Worm (Caenorhabditis elegans): ENCODE results near the gene ZC317.2.

ce11 chrV:5412808-5413405 lies 47.0 kb upstream of the ZC317.2 start, which contains the start of gene F08F3.10:
- TF ChIP-seq pqm-1 (tag; optimal IDR thresholded peaks at IDR 0.05): no peak
- no peak for TF ChIP-seq ceh-82 (tag; optimal IDR thresholded peaks at IDR 0.05)
- TF ChIP-seq nfya-1 (tag; optimal IDR thresholded peaks at IDR 0.05; ENCODE audit: insufficient read depth): no peak
- no peak for TF ChIP-seq ceh-9 (tag; optimal IDR thresholded peaks at IDR 0.05)
- no peak for TF ChIP-seq ztf-11 (tag; optimal IDR thresholded peaks at IDR 0.05)
- TF ChIP-seq skn-1 (tag; optimal IDR thresholded peaks at IDR 0.05): no peak
- no peak for TF ChIP-seq elt-3 (tag; optimal IDR thresholded peaks at IDR 0.05)
- TF ChIP-seq nhr-28 (tag; optimal IDR thresholded peaks at IDR 0.05): no peak
- TF ChIP-seq lsy-12 (tag; optimal IDR thresholded peaks at IDR 0.05): no peak
- TF ChIP-seq mdl-1 (tag; optimal IDR thresholded peaks at IDR 0.05): no peak

All from whole organism, L3 larva.